Worm (Caenorhabditis elegans) whole organism, L4/young adult: ENCODE results near the gene F54F7.2.

Experiments
- W03F9.2 ChIP-seq: fragments of 150-350 bp; optimal IDR thresholded peaks from 2 replicates; lab custom pipeline; 2014; ENCODE audit warnings: missing biosample characterization, missing genetic modification characterization
- dao-5 ChIP-seq: sonication (generic microtip); optimal IDR thresholded peaks from 2 replicates; lab custom pipeline; 2016; ENCODE audit warnings: missing genotype, missing genetic modification characterization, moderate library complexity, missing compliant biosample characterization
- him-1 ChIP-seq: sonication (generic microtip); optimal IDR thresholded peaks from 2 replicates; lab custom pipeline; 2016; ENCODE audit warnings: missing genotype, missing genetic modification reagents, missing genetic modification characterization, missing compliant biosample characterization

DNA sequence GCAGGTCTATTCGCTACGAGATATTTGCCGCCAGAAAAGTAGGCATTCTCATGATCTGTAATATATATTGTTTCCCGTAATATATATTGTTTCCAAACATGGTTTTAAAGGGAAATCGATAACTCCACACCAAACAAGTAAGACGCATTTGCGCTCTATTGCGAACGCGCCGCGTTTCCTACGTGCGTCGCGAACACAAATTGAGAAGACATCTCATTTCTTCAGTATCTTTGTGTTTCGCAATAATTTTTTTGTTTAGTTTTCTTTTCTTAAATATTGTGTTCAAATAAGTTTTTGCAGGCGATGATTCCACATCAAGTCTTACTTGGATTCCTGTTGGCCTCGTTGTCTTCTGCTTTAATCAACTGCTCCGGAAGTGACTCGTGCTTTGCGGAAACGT is 21.6 kb downstream of the F54F7.2 start, which contains the start of gene F54F7.6:
- TF ChIP-seq dao-5 (tag; lab: Kevin White, UChicago) (no peak), him-1 (tag; lab: Kevin White, UChicago) (no peak), W03F9.2 (tag; lab: Kevin White, UChicago) (no peak)
